Worm (Caenorhabditis elegans): ENCODE data around the gene sqt-1.

The sqt-1 gene

DNA sequence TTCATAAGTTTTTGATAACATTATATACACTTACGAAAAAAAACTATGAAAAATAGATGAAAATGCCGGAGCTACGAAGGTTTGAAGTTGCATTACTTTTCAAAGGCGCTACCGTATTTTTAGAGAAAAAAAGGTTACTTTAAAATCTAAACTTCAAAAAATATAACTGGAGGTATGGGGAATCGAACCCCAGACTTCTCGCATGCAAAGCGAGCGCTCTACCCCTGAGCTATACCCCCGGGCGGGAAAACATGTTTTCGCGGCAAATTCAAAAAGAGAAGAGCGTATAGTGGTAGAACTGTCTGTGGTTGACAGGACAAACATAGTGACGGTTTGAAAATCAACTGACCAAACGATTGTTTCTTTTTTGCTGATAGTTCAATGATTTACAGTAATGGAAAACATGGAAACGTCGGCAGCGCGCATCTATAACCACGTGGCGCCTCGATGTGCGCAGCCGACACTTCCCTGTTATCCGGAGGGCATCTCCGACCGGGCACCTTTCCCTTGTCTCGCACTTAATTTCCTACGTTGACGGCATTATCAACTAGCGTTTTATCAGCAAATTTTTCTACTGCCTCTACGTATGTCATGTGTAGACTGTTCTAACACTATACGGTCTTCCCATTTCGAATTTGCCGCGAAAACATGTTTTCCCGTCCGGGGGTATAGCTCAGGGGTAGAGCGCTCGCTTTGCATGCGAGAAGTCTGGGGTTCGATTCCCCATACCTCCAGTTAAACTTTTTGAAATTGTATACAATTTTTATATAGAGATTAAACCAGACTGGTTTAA, 3.6 kb downstream of the sqt-1 start (continued):
- TF ChIP-seq ama-1 (optimal IDR thresholded peaks at IDR 0.05) (no peak), ama-1 (GFP tag; optimal IDR thresholded peaks at IDR 0.05) (peak in 1 of 2 experiments; percentile 48), ceh-100 (GFP tag; IDR thresholded peaks at IDR 0.05) (peak; percentile 53; the same call in 1 of the 2 replicates), nfyb-1 (GFP tag; IDR thresholded peaks at IDR 0.05) (peak; percentile 57), pbrm-1 (GFP tag; IDR thresholded peaks at IDR 0.05) (0 out of 2 replicates have a peak, but pooled peaks have one; percentile 28), hmg-20 (GFP tag; IDR thresholded peaks at IDR 0.05) (0 out of 2 replicates have a peak, but pooled peaks have one; percentile 54), die-1 (tag; optimal IDR thresholded peaks at IDR 0.05) (peak; percentile 13), attf-5 (GFP tag; optimal IDR thresholded peaks at IDR 0.05) (peak; percentile 9), snpc-4 (GFP tag; optimal IDR thresholded peaks at IDR 0.05) (no peak), snpc-4 (tag; optimal IDR thresholded peaks at IDR 0.05) (peak; percentile 65 to 94 (median 93)), ztf-28 (GFP tag; IDR thresholded peaks at IDR 0.05) (no peak), madf-6 (GFP tag; IDR thresholded peaks at IDR 0.05) (peak; percentile 72), snpc-1.1 (tag; optimal IDR thresholded peaks at IDR 0.05; ENCODE audit: insufficient read depth) (peak; percentile 84), nhr-90 (tag; optimal IDR thresholded peaks at IDR 0.05) (peak; percentile 11), gei-17 (GFP tag; optimal IDR thresholded peaks at IDR 0.05) (no peak), let-607 (tag; optimal IDR thresholded peaks at IDR 0.05) (peak in 1 of 2 experiments; percentile 33), bed-1 (GFP tag; IDR thresholded peaks at IDR 0.05) (0 out of 2 replicates have a peak, but pooled peaks have one; percentile 5), nhr-80 (tag; optimal IDR thresholded peaks at IDR 0.05) (peak; percentile 48), B0336.3 (GFP tag; IDR thresholded peaks at IDR 0.05) (peak; percentile 44; the same call in 1 of the 2 replicates), D2030.7 (GFP tag; IDR thresholded peaks at IDR 0.05) (0 out of 2 replicates have a peak, but pooled peaks have one; percentile 8), C06A6.2 (GFP tag; conservative IDR thresholded peaks at IDR 0.05) (no peak), rcor-1 (GFP tag; IDR thresholded peaks at IDR 0.05) (peak; percentile 40), nfya-1 (tag; optimal IDR thresholded peaks at IDR 0.05; ENCODE audit: borderline replicate concordance, insufficient read depth) (no peak), mcd-1 (GFP tag; IDR thresholded peaks at IDR 0.05) (peak; percentile 32; the same call in 1 of the 2 replicates)

DNA sequence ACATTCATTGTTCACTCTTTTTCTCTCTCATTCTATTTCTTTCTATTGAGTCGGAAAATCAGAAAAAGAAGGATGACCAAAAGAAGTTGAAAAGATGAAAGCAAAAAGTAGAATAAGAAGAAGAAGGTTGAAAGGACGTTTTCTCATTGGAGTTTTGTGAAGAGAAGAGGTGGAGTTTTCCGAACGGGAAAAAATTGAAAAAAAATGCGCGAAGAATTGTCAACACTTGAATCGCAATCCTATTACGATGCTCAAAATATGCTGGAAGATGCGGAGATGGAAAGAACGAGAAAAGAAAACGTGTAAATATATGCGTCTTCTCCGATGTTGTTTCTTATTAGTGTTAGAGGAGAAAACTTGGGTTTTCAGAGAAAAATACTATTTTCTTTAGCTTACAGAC, 4.3 kb downstream of the sqt-1 start:
- TF ChIP-seq F33H1.4 (GFP tag; IDR thresholded peaks at IDR 0.05) (no peak), hlh-12 (tag; optimal IDR thresholded peaks at IDR 0.05) (no peak), zim-3 (tag; optimal IDR thresholded peaks at IDR 0.05) (no peak), sea-2 (GFP tag; IDR thresholded peaks at IDR 0.05) (no peak), bed-2 (GFP tag; IDR thresholded peaks at IDR 0.05) (no peak), pha-4 (tag; optimal IDR thresholded peaks at IDR 0.05) (no peak), dpl-1 (GFP tag; optimal IDR thresholded peaks at IDR 0.05) (no peak), die-1 (tag; optimal IDR thresholded peaks at IDR 0.05) (no peak), ama-1 (optimal IDR thresholded peaks at IDR 0.05) (no peak), ama-1 (GFP tag; optimal IDR thresholded peaks at IDR 0.05) (no peak)

DNA sequence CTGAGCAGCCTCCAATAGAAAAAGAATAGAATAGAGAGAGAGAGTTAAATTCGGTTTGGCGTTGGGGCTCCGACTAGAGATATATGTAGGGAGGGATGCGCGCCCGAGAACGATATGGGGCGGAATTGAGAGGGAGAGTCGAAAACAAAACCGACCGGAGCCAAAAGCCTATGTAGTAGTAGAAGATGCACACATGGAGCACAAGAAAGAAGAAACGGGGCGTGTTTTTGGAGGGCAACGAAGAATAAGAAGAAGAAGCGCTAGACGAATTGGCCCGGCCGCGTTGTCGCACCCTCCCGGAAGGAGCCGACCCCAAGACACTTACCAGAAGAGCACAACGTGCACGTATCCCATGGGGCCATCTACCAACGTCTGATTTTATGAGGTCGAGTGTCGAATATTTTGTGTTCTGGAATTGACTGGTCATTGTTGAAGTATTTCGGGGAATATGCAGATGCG, 8.6 kb downstream of the sqt-1 start, which contains the start of gene tag-180:
Gene tag-180 (minus strand): TSS at position 409 of the 459 bp plus-strand sequence.
- TF ChIP-seq aptf-2 (GFP tag; conservative IDR thresholded peaks at IDR 0.05): no peak
- no peak for TF ChIP-seq gei-17 (GFP tag; optimal IDR thresholded peaks at IDR 0.05)
- no peak for TF ChIP-seq madf-3 (GFP tag; IDR thresholded peaks at IDR 0.05)
- TF ChIP-seq ceh-91 (GFP tag; IDR thresholded peaks at IDR 0.05): no peak
- TF ChIP-seq zfh-2 (GFP tag; conservative IDR thresholded peaks at IDR 0.05): peak; percentile 37; the same call in 1 of the 2 replicates
- no peak for TF ChIP-seq ekl-4 (GFP tag; IDR thresholded peaks at IDR 0.05)

Data from whole organism, young adult.